Fruit fly (Drosophila melanogaster): Measurements from ENCODE around the gene COX6B.

The COX6B gene

DNA sequence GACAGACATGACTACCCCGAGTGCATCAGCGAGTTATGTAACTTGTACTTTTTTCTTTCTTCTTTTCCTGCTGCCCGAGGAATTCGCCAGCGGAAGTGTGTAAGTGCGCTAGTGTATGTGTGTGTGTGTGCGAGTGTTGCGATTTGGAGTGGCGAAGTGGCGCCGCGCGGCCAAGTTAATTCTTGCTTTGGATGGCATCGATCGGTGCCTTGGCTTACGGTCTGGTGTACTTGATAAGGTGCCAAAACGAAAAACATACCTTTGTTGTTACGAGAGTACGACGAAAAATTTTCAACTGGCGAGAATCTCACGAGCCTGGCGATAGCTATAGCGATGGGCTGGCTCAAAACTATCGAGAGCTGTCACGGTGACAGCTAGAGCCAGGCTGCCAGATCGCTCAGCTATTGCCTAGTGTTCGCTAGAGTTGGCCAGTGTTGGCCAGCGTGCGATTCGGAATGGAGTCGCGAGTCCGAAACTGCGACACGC lies at the start of gene COX6B, which contains the start of the genes CG18809, CG33932 and Rpp20:
COX6B (minus strand) TSS at position 333 of the 486 bp plus-strand sequence.
CG18809 (minus strand) TSS at position 333 of the 486 bp plus-strand sequence.
CG33932 (plus strand) TSS at position 429 of the 486 bp plus-strand sequence.
Rpp20 (plus strand) TSS at position 429 of the 486 bp plus-strand sequence.
- TF ChIP-seq pan (optimal IDR thresholded peaks at IDR 0.05) (no peak), EcR (GFP tag; optimal IDR thresholded peaks at IDR 0.05) (no peak), CG8478 (optimal IDR thresholded peaks at IDR 0.05) (no peak), psq (optimal IDR thresholded peaks at IDR 0.05) (no peak), usp (GFP tag; optimal IDR thresholded peaks at IDR 0.05) (no peak), Dll (optimal IDR thresholded peaks at IDR 0.05) (no peak)

DNA sequence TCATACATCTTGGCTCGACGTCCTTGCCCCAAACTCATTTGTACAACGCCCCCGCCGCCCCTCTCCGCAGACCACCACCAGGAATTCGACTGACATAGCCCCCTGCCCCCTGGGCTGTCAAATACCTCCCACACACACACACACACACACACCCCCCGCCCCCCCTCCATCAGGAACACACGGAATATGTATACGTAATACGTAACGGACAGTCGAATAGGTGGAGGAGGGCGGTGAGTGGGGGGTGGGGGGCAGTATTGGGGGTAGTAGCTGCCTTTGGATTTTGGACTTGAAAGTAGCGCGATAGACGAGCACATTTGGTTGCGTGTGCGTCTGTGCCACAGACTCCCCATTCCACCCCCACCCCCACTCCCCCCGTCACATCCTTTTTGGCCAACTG lies 48.4 kb upstream of the COX6B start:
- TF ChIP-seq Dll (optimal IDR thresholded peaks at IDR 0.05): no peak
- TF ChIP-seq pan (optimal IDR thresholded peaks at IDR 0.05): no peak
- TF ChIP-seq usp (GFP tag; optimal IDR thresholded peaks at IDR 0.05): no peak
- TF ChIP-seq CG8478 (optimal IDR thresholded peaks at IDR 0.05): no peak
- TF ChIP-seq psq (optimal IDR thresholded peaks at IDR 0.05): no peak
- no peak for TF ChIP-seq EcR (GFP tag; optimal IDR thresholded peaks at IDR 0.05)

DNA sequence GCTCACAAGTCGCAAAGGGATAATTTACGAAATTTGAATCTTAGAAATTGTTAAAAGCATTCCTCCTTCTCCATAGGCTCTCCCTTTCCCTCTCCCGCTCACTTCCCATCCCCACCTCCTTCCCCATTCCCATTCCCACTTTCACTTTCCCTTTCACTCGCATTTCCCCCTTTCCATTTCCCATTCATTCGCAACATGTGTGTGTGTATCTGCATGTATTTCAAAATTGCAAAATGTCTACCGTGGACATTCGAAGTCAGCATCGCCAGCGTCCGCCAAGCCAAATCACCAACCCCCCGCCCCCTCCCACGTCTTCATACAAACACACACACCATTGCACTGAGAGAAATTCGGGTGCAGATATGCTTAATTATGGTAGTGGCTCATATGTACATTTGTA lies 47.7 kb upstream of the COX6B start:
- no peak for TF ChIP-seq Dll (optimal IDR thresholded peaks at IDR 0.05)
- no peak for TF ChIP-seq EcR (GFP tag; optimal IDR thresholded peaks at IDR 0.05)
- TF ChIP-seq pan (optimal IDR thresholded peaks at IDR 0.05): no peak
- no peak for TF ChIP-seq usp (GFP tag; optimal IDR thresholded peaks at IDR 0.05)
- TF ChIP-seq CG8478 (optimal IDR thresholded peaks at IDR 0.05): no peak
- no peak for TF ChIP-seq psq (optimal IDR thresholded peaks at IDR 0.05)

DNA sequence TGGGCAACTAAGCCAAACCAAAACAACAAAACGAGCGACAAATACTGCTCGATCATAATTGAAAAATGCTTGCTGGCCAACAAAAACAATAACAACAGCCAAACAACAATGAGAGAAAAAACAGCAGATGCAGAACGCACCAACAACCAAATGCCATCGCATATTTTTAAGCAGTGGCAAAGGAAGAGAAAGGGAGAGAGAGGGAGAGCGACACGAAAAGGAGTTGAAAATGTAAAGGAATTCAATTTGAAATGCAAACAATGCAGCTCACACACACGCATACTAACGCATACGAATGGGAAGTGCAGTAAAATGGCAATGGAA lies 44.4 kb upstream of the COX6B start:
- TF ChIP-seq Dll (optimal IDR thresholded peaks at IDR 0.05) (no peak), pan (optimal IDR thresholded peaks at IDR 0.05) (no peak), usp (GFP tag; optimal IDR thresholded peaks at IDR 0.05) (no peak), EcR (GFP tag; optimal IDR thresholded peaks at IDR 0.05) (no peak), CG8478 (optimal IDR thresholded peaks at IDR 0.05) (no peak), psq (optimal IDR thresholded peaks at IDR 0.05) (no peak)

DNA sequence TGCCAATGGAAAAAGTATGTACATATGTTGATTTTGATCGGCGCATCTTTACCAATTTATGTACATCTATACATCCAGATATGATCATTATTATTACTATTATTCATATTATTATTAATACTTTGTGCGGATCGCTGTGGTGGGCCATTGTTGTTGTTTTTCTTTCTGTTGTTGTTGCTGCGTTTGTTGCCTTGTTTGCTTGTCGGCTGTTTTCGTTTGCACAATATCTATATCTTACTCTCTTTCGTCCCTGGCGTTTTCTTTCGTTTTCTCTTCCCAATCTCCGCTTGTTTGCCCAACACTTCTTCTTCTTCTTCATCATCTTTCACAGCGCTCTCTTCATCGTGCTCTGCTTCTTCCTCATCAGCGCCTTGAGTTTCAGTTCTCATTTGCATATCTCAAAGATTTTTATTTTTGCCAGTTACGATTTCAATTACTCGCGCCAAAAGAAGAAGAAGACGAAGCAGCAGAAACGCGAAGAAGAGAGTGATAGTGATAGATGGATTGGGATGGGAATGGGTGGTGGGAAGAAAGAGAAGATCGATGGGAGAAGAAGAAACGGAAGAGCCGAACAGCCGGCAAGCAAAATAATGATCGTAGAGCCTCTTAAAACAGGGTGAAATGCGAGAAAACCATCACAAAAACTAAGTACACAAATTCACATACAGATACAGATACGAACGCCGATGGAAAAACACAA lies 43.9 kb upstream of the COX6B start:
- TF ChIP-seq psq (optimal IDR thresholded peaks at IDR 0.05): no peak
- no peak for TF ChIP-seq pan (optimal IDR thresholded peaks at IDR 0.05)
- no peak for TF ChIP-seq Dll (optimal IDR thresholded peaks at IDR 0.05)
- TF ChIP-seq EcR (GFP tag; optimal IDR thresholded peaks at IDR 0.05): no peak
- no peak for TF ChIP-seq usp (GFP tag; optimal IDR thresholded peaks at IDR 0.05)
- TF ChIP-seq CG8478 (optimal IDR thresholded peaks at IDR 0.05): no peak

DNA sequence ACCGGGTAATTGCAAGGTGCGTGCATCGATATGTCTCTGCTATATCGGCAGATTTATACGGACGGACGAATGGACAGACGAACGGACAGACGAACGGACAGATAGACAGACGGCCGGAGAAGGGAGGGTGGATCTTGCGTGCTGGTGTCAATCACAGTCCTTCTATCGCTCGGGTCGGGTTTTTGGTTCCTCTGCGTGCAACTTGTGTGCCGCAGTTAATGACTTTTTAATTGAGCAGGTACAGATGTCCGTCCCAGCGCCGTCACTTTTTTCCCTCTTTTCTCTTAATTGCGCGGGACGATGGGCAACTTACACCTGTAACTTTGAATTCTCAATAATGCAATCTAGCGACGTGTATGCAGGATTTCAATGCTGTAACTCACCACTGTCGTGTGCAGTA lies 42.7 kb upstream of the COX6B start:
- TF ChIP-seq psq (optimal IDR thresholded peaks at IDR 0.05) (no peak), CG8478 (optimal IDR thresholded peaks at IDR 0.05) (no peak), pan (optimal IDR thresholded peaks at IDR 0.05) (no peak), EcR (GFP tag; optimal IDR thresholded peaks at IDR 0.05) (no peak), usp (GFP tag; optimal IDR thresholded peaks at IDR 0.05) (no peak), Dll (optimal IDR thresholded peaks at IDR 0.05) (no peak)

DNA sequence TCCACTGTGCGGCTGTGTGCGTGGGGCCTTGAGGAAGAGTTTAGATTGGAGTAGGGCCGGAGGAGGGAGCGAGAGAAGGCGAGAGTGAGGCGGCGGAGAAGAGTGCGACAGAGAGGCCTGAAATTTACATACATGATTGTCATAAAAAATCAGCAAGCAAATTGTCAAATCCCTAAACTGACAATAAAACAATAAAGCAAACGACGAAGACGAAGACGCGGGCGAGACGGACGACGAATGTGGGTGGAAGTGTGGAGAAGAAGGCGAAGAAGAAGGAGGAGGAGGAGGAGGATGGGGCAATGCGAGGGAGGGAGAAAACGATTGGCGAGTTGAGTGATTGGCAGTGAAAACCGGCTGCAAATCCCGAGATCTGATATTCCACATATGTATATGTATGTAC lies 41.3 kb upstream of the COX6B start:
- TF ChIP-seq usp (GFP tag; optimal IDR thresholded peaks at IDR 0.05): no peak
- no peak for TF ChIP-seq psq (optimal IDR thresholded peaks at IDR 0.05)
- no peak for TF ChIP-seq pan (optimal IDR thresholded peaks at IDR 0.05)
- no peak for TF ChIP-seq EcR (GFP tag; optimal IDR thresholded peaks at IDR 0.05)
- TF ChIP-seq Dll (optimal IDR thresholded peaks at IDR 0.05): no peak
- no peak for TF ChIP-seq CG8478 (optimal IDR thresholded peaks at IDR 0.05)

DNA sequence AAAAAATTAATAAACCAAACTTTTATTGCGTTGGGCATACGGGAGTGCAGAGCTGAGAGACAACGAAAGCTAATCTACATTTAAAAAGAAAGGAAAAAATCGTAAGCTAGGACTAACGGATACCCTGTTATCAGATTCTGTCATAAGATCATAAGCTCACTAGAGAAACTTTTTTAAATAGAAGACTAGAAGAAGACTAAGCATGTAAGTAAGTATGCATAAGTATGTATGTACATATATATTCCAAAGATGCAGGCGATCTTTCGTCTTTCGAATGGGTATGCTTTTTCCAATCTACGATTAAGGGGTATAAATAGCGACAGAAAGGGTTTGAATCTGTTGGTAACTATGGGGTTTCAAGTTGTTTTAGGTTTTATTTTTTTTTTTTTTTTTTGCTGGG lies 40.7 kb upstream of the COX6B start:
- TF ChIP-seq psq (optimal IDR thresholded peaks at IDR 0.05) (no peak), pan (optimal IDR thresholded peaks at IDR 0.05) (no peak), CG8478 (optimal IDR thresholded peaks at IDR 0.05) (no peak), EcR (GFP tag; optimal IDR thresholded peaks at IDR 0.05) (no peak), Dll (optimal IDR thresholded peaks at IDR 0.05) (no peak), usp (GFP tag; optimal IDR thresholded peaks at IDR 0.05) (no peak)

DNA sequence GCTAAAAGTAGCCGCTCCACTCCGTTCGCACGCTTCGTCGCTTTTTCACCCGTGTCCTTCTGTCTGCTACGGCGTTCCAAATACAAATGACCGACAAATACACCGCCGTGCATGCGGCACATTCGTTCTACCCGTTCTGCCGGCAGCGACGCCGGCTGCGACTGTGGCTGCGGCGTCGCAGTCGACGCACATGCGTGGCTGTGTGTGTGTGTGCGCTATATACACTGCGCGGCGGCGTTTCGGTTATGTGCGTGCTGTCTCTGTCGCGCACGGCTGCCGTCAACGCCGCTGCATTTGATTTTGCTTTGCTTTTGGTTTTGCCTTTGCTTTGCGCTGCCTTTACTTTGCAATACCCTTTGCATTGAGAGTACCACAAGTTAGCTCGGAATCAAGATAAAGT lies 39.3 kb upstream of the COX6B start, which contains the start of gene zld:
zld (minus strand) TSS at position 92 of the 400 bp plus-strand sequence.
- no peak for TF ChIP-seq psq (optimal IDR thresholded peaks at IDR 0.05)
- no peak for TF ChIP-seq pan (optimal IDR thresholded peaks at IDR 0.05)
- TF ChIP-seq CG8478 (optimal IDR thresholded peaks at IDR 0.05): no peak
- TF ChIP-seq Dll (optimal IDR thresholded peaks at IDR 0.05): no peak
- TF ChIP-seq EcR (GFP tag; optimal IDR thresholded peaks at IDR 0.05): no peak
- TF ChIP-seq usp (GFP tag; optimal IDR thresholded peaks at IDR 0.05): no peak

DNA sequence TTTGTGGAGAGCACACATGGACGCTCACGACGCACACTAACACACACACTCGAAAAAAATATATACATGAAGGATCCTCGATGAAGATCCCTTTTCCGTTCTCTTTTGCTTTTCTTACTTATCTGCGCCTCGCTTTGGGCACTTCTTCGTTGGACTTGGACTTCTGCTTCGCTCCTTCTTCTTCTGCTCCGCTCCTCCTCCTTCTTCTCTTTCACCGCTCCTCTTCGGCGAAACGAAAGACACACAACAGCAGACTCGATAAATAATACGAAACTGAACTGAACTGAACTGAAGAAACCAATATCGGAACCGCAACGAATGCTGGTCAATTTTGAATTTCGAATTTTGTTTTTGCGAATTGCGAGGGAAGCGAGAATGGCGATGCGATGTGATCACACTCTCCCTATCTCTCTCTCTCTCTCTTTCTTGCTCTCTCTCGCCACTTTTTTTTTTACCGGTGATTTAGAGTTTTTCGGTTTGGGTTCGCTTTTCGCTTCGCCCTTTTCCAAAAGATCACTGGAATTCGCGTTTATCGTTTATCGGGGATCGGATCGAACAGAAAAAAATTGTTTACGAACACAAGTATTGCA lies 38.7 kb upstream of the COX6B start:
- TF ChIP-seq CG8478 (optimal IDR thresholded peaks at IDR 0.05) (no peak), psq (optimal IDR thresholded peaks at IDR 0.05) (no peak), EcR (GFP tag; optimal IDR thresholded peaks at IDR 0.05) (no peak), pan (optimal IDR thresholded peaks at IDR 0.05) (no peak), Dll (optimal IDR thresholded peaks at IDR 0.05) (no peak), usp (GFP tag; optimal IDR thresholded peaks at IDR 0.05) (no peak)

DNA sequence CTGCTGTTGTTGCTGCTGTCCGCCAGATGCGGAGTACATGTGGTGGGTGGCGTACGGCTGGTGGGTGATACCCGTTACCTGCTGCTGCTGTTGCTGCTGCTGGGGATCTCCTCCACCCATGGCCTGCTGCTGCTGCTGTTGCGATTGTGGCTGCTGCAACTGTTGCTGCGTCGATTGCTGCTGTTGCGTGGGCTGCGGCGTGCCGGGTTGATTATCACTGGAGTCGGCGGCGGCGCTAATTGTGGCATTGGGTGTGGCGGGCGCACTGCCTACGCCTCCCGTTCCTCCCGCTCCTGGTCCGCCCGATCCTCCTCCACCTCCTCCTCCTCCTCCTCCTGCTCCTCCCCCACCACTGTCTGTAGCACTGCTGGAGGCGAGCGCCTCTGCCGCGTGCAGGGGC lies 37.7 kb upstream of the COX6B start:
- TF ChIP-seq pan (optimal IDR thresholded peaks at IDR 0.05) (no peak), usp (GFP tag; optimal IDR thresholded peaks at IDR 0.05) (no peak), psq (optimal IDR thresholded peaks at IDR 0.05) (no peak), CG8478 (optimal IDR thresholded peaks at IDR 0.05) (no peak), Dll (optimal IDR thresholded peaks at IDR 0.05) (no peak), EcR (GFP tag; optimal IDR thresholded peaks at IDR 0.05) (no peak)

DNA sequence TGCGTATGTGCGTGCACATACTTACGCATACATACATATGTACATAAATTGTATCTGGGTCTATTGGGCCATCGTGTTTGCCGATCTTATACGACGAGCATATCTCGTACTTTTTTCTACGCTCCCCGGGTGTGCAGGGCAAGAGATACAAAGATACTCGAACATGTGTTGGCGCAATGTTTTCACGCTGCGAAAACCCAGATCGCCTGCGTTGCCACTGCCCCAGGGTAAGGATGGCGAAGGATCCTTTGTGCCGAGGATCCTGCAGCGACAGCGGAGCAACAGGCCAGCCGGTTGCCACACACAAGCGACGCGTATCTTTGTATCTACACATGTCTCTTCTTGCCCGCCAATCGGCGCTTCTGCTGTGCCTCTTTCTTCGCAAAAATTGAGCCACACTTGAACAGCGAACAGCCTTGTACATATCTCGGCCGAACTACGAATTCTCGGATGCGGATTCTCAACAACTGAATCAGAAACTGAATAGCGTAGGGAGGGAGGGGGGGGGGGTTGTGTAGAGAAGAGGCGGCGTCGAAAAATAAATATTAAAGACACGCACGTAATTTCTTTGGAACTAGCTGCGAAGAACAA lies 31.0 kb upstream of the COX6B start:
- no peak for TF ChIP-seq pan (optimal IDR thresholded peaks at IDR 0.05)
- no peak for TF ChIP-seq psq (optimal IDR thresholded peaks at IDR 0.05)
- TF ChIP-seq EcR (GFP tag; optimal IDR thresholded peaks at IDR 0.05): no peak
- TF ChIP-seq Dll (optimal IDR thresholded peaks at IDR 0.05): no peak
- no peak for TF ChIP-seq usp (GFP tag; optimal IDR thresholded peaks at IDR 0.05)
- TF ChIP-seq CG8478 (optimal IDR thresholded peaks at IDR 0.05): no peak
